Fruit fly (Drosophila melanogaster) whole organism, prepupa: ENCODE measurements around the gene CG7806.

Source experiments
- CG10669 ChIP-seq: fragments of 200-800 bp; sonication (Bioruptor generic); optimal IDR thresholded peaks from 3 replicates; lab custom pipeline; 2018; ENCODE audit warnings: missing biosample characterization, mild to moderate bottlenecking, missing genetic modification characterization, moderate library complexity
- CG11294 ChIP-seq: fragments of 200-800 bp; sonication (Bioruptor generic); IDR thresholded peaks from 2 replicates; pipeline ENCODE4 v1.3.6; 2022; ENCODE audit warnings: missing biosample characterization, missing genetic modification characterization
- CG11762 ChIP-seq: fragments of 200-800 bp; sonication (Bioruptor generic); optimal IDR thresholded peaks from 3 replicates; lab custom pipeline; 2016; ENCODE audit warnings: missing biosample characterization, missing genetic modification characterization; ENCODE audit not compliant: insufficient read depth
- CG11902 ChIP-seq: fragments of 200-800 bp; sonication (Bioruptor generic); optimal IDR thresholded peaks from 3 replicates; lab custom pipeline; 2016; ENCODE audit warnings: missing biosample characterization, missing genetic modification characterization
- CG15336 ChIP-seq: fragments of 200-800 bp; sonication (Bioruptor generic); IDR thresholded peaks from 2 replicates; pipeline ENCODE4 v1.3.6; 2022; ENCODE audit warnings: missing biosample characterization, missing genetic modification characterization
- CG16779 ChIP-seq: fragments of 200-800 bp; sonication (Bioruptor generic); optimal IDR thresholded peaks from 3 replicates; lab custom pipeline; 2017; ENCODE audit warnings: missing biosample characterization, mild to moderate bottlenecking, missing genetic modification characterization
- CG3032 ChIP-seq: fragments of 200-800 bp; optimal IDR thresholded peaks from 2 replicates; lab custom pipeline; 2019; ENCODE audit warnings: missing biosample characterization, mild to moderate bottlenecking, missing genetic modification characterization, moderate library complexity
- CG34406 ChIP-seq: fragments of 200-800 bp; sonication (Bioruptor generic); optimal IDR thresholded peaks from 3 replicates; lab custom pipeline; 2016; ENCODE audit warnings: missing biosample characterization, missing genetic modification characterization
- CG3919 ChIP-seq: fragments of 200-800 bp; sonication (Bioruptor generic); optimal IDR thresholded peaks from 3 replicates; lab custom pipeline; 2016; ENCODE audit warnings: missing biosample characterization, missing genetic modification characterization
- CG6854 ChIP-seq: fragments of 200-800 bp; sonication (Bioruptor generic); optimal IDR thresholded peaks from 2 replicates; lab custom pipeline; 2017; ENCODE audit warnings: missing biosample characterization, mild to moderate bottlenecking, missing genetic modification characterization
- CG7368 ChIP-seq: fragments of 200-800 bp; sonication (Bioruptor generic); optimal IDR thresholded peaks from 3 replicates; lab custom pipeline; 2016; ENCODE audit warnings: missing biosample characterization, missing genetic modification characterization
- CG8319 ChIP-seq: fragments of 200-800 bp; sonication (Bioruptor generic); optimal IDR thresholded peaks from 3 replicates; lab custom pipeline; 2016; ENCODE audit warnings: missing biosample characterization, missing genetic modification characterization
- Eip78C ChIP-seq: fragments of 200-800 bp; sonication (Bioruptor generic); peaks from one replicate; lab custom pipeline; 2016; ENCODE audit warnings: missing biosample characterization, missing genetic modification characterization
- Eip93F ChIP-seq: fragments of 200-800 bp; sonication (Bioruptor generic); optimal IDR thresholded peaks from 2 replicates; lab custom pipeline; 2016; ENCODE audit warnings: missing biosample characterization, mild to moderate bottlenecking, missing genetic modification characterization
- Ets96B ChIP-seq: fragments of 200-800 bp; optimal IDR thresholded peaks from 2 replicates; lab custom pipeline; 2019; ENCODE audit warnings: missing biosample characterization, mild to moderate bottlenecking, missing genetic modification characterization, moderate library complexity
- Lpt ChIP-seq: fragments of 200-800 bp; sonication (Bioruptor generic); optimal IDR thresholded peaks from 3 replicates; lab custom pipeline; 2016; ENCODE audit warnings: missing biosample characterization, missing genetic modification characterization
- Met ChIP-seq: fragments of 200-800 bp; sonication (Bioruptor generic); optimal IDR thresholded peaks from 3 replicates; lab custom pipeline; 2016; ENCODE audit warnings: missing biosample characterization, missing genetic modification characterization
- OdsH ChIP-seq: fragments of 200-800 bp; sonication (Bioruptor generic); optimal IDR thresholded peaks from 3 replicates; lab custom pipeline; 2016; ENCODE audit warnings: missing biosample characterization, missing genetic modification characterization
- Sox102F ChIP-seq: fragments of 200-800 bp; sonication (Bioruptor generic); optimal IDR thresholded peaks from 2 replicates; lab custom pipeline; 2016; ENCODE audit warnings: missing biosample characterization, mild to moderate bottlenecking, missing genetic modification characterization
- Sox14 ChIP-seq: fragments of 200-800 bp; sonication (Bioruptor generic); optimal IDR thresholded peaks from 3 replicates; lab custom pipeline; 2016; ENCODE audit warnings: missing biosample characterization, missing genetic modification characterization
- acj6 ChIP-seq: fragments of 200-800 bp; sonication (Bioruptor generic); optimal IDR thresholded peaks from 3 replicates; lab custom pipeline; 2016; ENCODE audit warnings: missing biosample characterization, missing genetic modification characterization
- cyc ChIP-seq: fragments of 200-800 bp; sonication (Bioruptor generic); optimal IDR thresholded peaks from 3 replicates; lab custom pipeline; 2016; ENCODE audit warnings: missing biosample characterization, missing genetic modification characterization
- dac ChIP-seq: fragments of 200-800 bp; sonication (Bioruptor generic); optimal IDR thresholded peaks from 2 replicates; lab custom pipeline; 2017; ENCODE audit warnings: missing biosample characterization, mild to moderate bottlenecking, missing genetic modification characterization
- esn ChIP-seq: fragments of 200-800 bp; sonication (Bioruptor generic); optimal IDR thresholded peaks from 2 replicates; lab custom pipeline; 2016; ENCODE audit warnings: missing biosample characterization, mild to moderate bottlenecking, missing genetic modification characterization, moderate library complexity
- fkh ChIP-seq: fragments of 200-800 bp; sonication (Bioruptor generic); optimal IDR thresholded peaks from 3 replicates; lab custom pipeline; 2017; ENCODE audit warnings: missing biosample characterization, mild to moderate bottlenecking, missing genetic modification characterization, moderate library complexity
- lz ChIP-seq: fragments of 200-800 bp; sonication (Bioruptor generic); optimal IDR thresholded peaks from 3 replicates; lab custom pipeline; 2016; ENCODE audit warnings: missing biosample characterization, missing genetic modification characterization
- net ChIP-seq: fragments of 200-800 bp; sonication (Bioruptor generic); optimal IDR thresholded peaks from 3 replicates; lab custom pipeline; 2016; ENCODE audit warnings: missing biosample characterization, missing genetic modification characterization
- salr ChIP-seq, 2 experiments: fragments of 200-800 bp; sonication (Bioruptor generic); optimal IDR thresholded peaks; 3 replicates each; lab custom pipeline; 2016 to 2018; ENCODE audit warnings: missing biosample characterization in 2 of 2, missing genetic modification characterization in 2 of 2, mild to moderate bottlenecking in 1 of 2
- ss ChIP-seq, 2 experiments: fragments of 200-800 bp; sonication (Bioruptor generic); optimal IDR thresholded peaks; 2 replicates in 1 of 2; 3 replicates in 1 of 2; lab custom pipeline; 2017 to 2018; ENCODE audit warnings: mild to moderate bottlenecking in 2 of 2, missing biosample characterization in 2 of 2, missing genetic modification characterization in 2 of 2, moderate library complexity in 1 of 2
- svp ChIP-seq: fragments of 200-800 bp; sonication (Bioruptor generic); peaks from one replicate; lab custom pipeline; 2016; ENCODE audit warnings: missing biosample characterization, missing genetic modification characterization
- topi ChIP-seq: fragments of 200-800 bp; sonication (Bioruptor generic); optimal IDR thresholded peaks from 3 replicates; lab custom pipeline; 2016; ENCODE audit warnings: missing biosample characterization, missing genetic modification characterization
- vri ChIP-seq: fragments of 200-800 bp; sonication (Bioruptor generic); optimal IDR thresholded peaks from 3 replicates; lab custom pipeline; 2016; ENCODE audit warnings: missing biosample characterization, mild to moderate bottlenecking, missing genetic modification characterization

CG7806 gene

dm6 chr2L:8339751-8340349 lies 28.7 kb downstream of the CG7806 start:
- TF ChIP-seq dac (GFP tag; lab: Kevin White, UChicago), result no peak
- no peak for TF ChIP-seq Lpt
- no peak for TF ChIP-seq topi (GFP tag; lab: Kevin White, UChicago)
- TF ChIP-seq vri (GFP tag; lab: Kevin White, UChicago), result no peak
- TF ChIP-seq, all 60 proteins: peak for 0

- TF ChIP-seq lz, result no peak
- no peak for TF ChIP-seq Eip78C (GFP tag; lab: Kevin White, UChicago)
- no peak for TF ChIP-seq ss (GFP tag; optimal IDR thresholded peaks at IDR 0.05; lab: Kevin White, UChicago)
- TF ChIP-seq CG34406 (GFP tag; lab: Kevin White, UChicago), result no peak
- TF ChIP-seq Sox14 (GFP tag; lab: Kevin White, UChicago), result no peak
- no peak for TF ChIP-seq net
- TF ChIP-seq OdsH (GFP tag; lab: Kevin White, UChicago), result no peak
- no peak for TF ChIP-seq Sox102F (GFP tag; lab: Kevin White, UChicago)
- no peak for TF ChIP-seq esn (GFP tag; lab: Kevin White, UChicago)
- no peak for TF ChIP-seq CG7368 (GFP tag; lab: Kevin White, UChicago)
- TF ChIP-seq fkh (GFP tag; lab: Kevin White, UChicago), result no peak
- TF ChIP-seq CG15336 (GFP tag; lab: Robert Waterston, UW), result no peak
Measured at dm6 chr2L:8342395-8342794, 31.2 kb downstream of the CG7806 start, which contains the start of gene CG14273. Gene CG14273, plus strand, starts transcription at chr2L:8342695.

dm6 chr2L:8344536-8344935 lies 33.3 kb downstream of the CG7806 start:
- TF ChIP-seq svp (peak; percentile 84), vri (GFP tag; lab: Kevin White, UChicago) (peak; percentile 70), CG3032 (no peak)

dm6 chr2L:8346260-8346659 lies 35.1 kb downstream of the CG7806 start, which contains the start of gene CG7778:
Gene CG7778, plus strand, starts transcription at chr2L:8346620.
- TF ChIP-seq CG8319 (GFP tag; lab: Kevin White, UChicago) (no peak), Eip78C (GFP tag; lab: Kevin White, UChicago) (peak; percentile 0)

dm6 chr2L:8350560-8351171 lies 39.5 kb downstream of the CG7806 start:
- TF ChIP-seq vri (GFP tag; lab: Kevin White, UChicago), result peak; percentile 28
- no peak for TF ChIP-seq salr (GFP tag; optimal IDR thresholded peaks at IDR 0.05; lab: Kevin White, UChicago)
- TF ChIP-seq CG3919 (GFP tag; lab: Kevin White, UChicago), result no peak
- peak; percentile 74 for TF ChIP-seq fkh (GFP tag; lab: Kevin White, UChicago)

- TF ChIP-seq acj6 (no peak), Eip93F (GFP tag; lab: Kevin White, UChicago) (no peak), Met (GFP tag; lab: Kevin White, UChicago) (peak; percentile 31), CG3032 (no peak), Ets96B (tag; lab: Kevin White, UChicago) (no peak), CG10669 (GFP tag; lab: Kevin White, UChicago) (no peak), CG16779 (tag; lab: Kevin White, UChicago) (no peak), cyc (GFP tag; lab: Kevin White, UChicago) (peak; percentile 21), svp (peak; percentile 51), CG11762 (GFP tag; lab: Kevin White, UChicago) (no peak), CG11902 (GFP tag; lab: Kevin White, UChicago) (no peak), CG11294 (GFP tag; lab: Robert Waterston, UW) (no peak), Lpt (no peak), CG6854 (no peak), topi (GFP tag; lab: Kevin White, UChicago) (peak; percentile 26)
Measured at dm6 chr2L:8351333-8351732, 40.1 kb downstream of the CG7806 start.
